Fruit fly (Drosophila melanogaster): ENCODE measurements around the gene CG18302.

- TF ChIP-seq ttk (optimal IDR thresholded peaks at IDR 0.05) = no peak
- no peak for TF ChIP-seq psq (optimal IDR thresholded peaks at IDR 0.05)
- no peak for TF ChIP-seq h (optimal IDR thresholded peaks at IDR 0.05)
- no peak for TF ChIP-seq insv (optimal IDR thresholded peaks at IDR 0.05)
- TF ChIP-seq Myc (optimal IDR thresholded peaks at IDR 0.05) = no peak
- TF ChIP-seq Sin3A (optimal IDR thresholded peaks at IDR 0.05) = no peak
Measured at dm6 chr2L:10530089-10530488, 4.0 kb upstream of the CG18302 start.

Data from Kc167 (cell line).